Worm (Caenorhabditis elegans) whole organism, L4 larva: ENCODE data around the gene B0513.4.

Experiments used
- D1046.2 ChIP-seq: fragments of 200-800 bp; sonication (Bioruptor generic); IDR thresholded peaks from 2 replicates; pipeline ENCODE4 v1.3.6; 2022; ENCODE audit warnings: missing genetic modification characterization, missing compliant biosample characterization
- F44E2.7 ChIP-seq: fragments of 200-800 bp; sonication (Bioruptor generic); IDR thresholded peaks from 2 replicates; pipeline ENCODE4 v2.1.2; 2022; ENCODE audit warnings: missing genetic modification characterization, missing compliant biosample characterization
- F49E8.2 ChIP-seq: sonication (generic microtip); optimal IDR thresholded peaks from 2 replicates; lab custom pipeline; 2016; ENCODE audit warnings: missing compliant biosample characterization, mild to moderate bottlenecking, missing genetic modification characterization, borderline replicate concordance
- T26A8.4 ChIP-seq: fragments of 200-800 bp; sonication (Bioruptor generic); IDR thresholded peaks from 2 replicates; pipeline ENCODE4 v1.3.6; 2022; ENCODE audit warnings: missing genetic modification characterization, missing compliant biosample characterization
- Y105C5A.15 ChIP-seq: fragments of 200-800 bp; sonication (Bioruptor generic); IDR thresholded peaks from 2 replicates; pipeline ENCODE4 v1.3.6; 2022; ENCODE audit warnings: missing genetic modification characterization, missing compliant biosample characterization
- Y48G9A.11 ChIP-seq: fragments of 200-800 bp; sonication (Bioruptor generic); IDR thresholded peaks from 2 replicates; pipeline ENCODE4 v1.3.6; 2022; ENCODE audit warnings: missing genetic modification reagents, missing genetic modification characterization, missing compliant biosample characterization
- Y75B8A.6 ChIP-seq: fragments of 200-800 bp; sonication (Bioruptor generic); IDR thresholded peaks from 2 replicates; pipeline ENCODE4 v1.3.6; 2022; ENCODE audit warnings: missing genetic modification reagents, missing genetic modification characterization, missing compliant biosample characterization
- ZK337.2 ChIP-seq: fragments of 200-800 bp; sonication (Bioruptor generic); IDR thresholded peaks from 2 replicates; pipeline ENCODE4 v1.3.6; 2022; ENCODE audit warnings: missing genetic modification reagents, missing genetic modification characterization, missing compliant biosample characterization
- ZK546.5 ChIP-seq, 2 experiments: sonication (generic microtip); optimal IDR thresholded peaks; 2 replicates each; lab custom pipeline; 2017; ENCODE audit warnings: missing biosample characterization in 2 of 2, missing genetic modification characterization in 2 of 2
- aly-2 ChIP-seq: sonication (generic microtip); optimal IDR thresholded peaks from 2 replicates; lab custom pipeline; 2018; ENCODE audit warnings: missing biosample characterization, missing genetic modification characterization
- ces-1 ChIP-seq: fragments of 150-350 bp; sonication (generic microtip); optimal IDR thresholded peaks from 4 replicates; lab custom pipeline; 2014; ENCODE audit warnings: missing biosample characterization, missing genetic modification reagents, missing genetic modification characterization
- daf-12 ChIP-seq: fragments of 150-350 bp; optimal IDR thresholded peaks from 2 replicates; lab custom pipeline; 2014; ENCODE audit warnings: missing biosample characterization, missing genetic modification reagents, missing genetic modification characterization
- daf-8 ChIP-seq: fragments of 200-800 bp; sonication (Bioruptor generic); IDR thresholded peaks from 2 replicates; pipeline ENCODE4 v1.3.6; 2022; ENCODE audit warnings: missing genetic modification characterization, missing compliant biosample characterization
- dmd-8 ChIP-seq: fragments of 200-800 bp; sonication (Bioruptor generic); IDR thresholded peaks from 2 replicates; pipeline ENCODE4 v1.3.6; 2022; ENCODE audit warnings: missing genetic modification characterization, missing compliant biosample characterization
- dmd-9 ChIP-seq: fragments of 200-800 bp; sonication (Bioruptor generic); IDR thresholded peaks from 2 replicates; pipeline ENCODE4 v1.3.6; 2022; ENCODE audit warnings: missing genetic modification reagents, missing genetic modification characterization, missing compliant biosample characterization
- duxl-1 ChIP-seq: sonication (generic microtip); optimal IDR thresholded peaks from 2 replicates; lab custom pipeline; 2016; ENCODE audit warnings: mild to moderate bottlenecking, missing genetic modification characterization, moderate library complexity, missing compliant biosample characterization; ENCODE audit not compliant: poor library complexity
- fkh-10 ChIP-seq: fragments of 150-350 bp; optimal IDR thresholded peaks from 2 replicates; lab custom pipeline; 2014; ENCODE audit warnings: missing biosample characterization, missing genetic modification reagents, missing genetic modification characterization
- madf-5 ChIP-seq, 2 experiments: fragments of 200-800 bp; sonication (Bioruptor generic); IDR thresholded peaks; 2 replicates each; pipeline ENCODE4 v1.3.6; 2022; ENCODE audit warnings: missing compliant biosample characterization in 2 of 2, missing genetic modification characterization in 2 of 2
- mdt-29 ChIP-seq: fragments of 200-800 bp; sonication (Bioruptor generic); IDR thresholded peaks from 2 replicates; pipeline ENCODE4 v1.3.6; 2022; ENCODE audit warnings: missing genetic modification reagents, missing genetic modification characterization, missing compliant biosample characterization
- nhr-111 ChIP-seq: fragments of 200-800 bp; sonication (Bioruptor generic); optimal IDR thresholded peaks from 2 replicates; lab custom pipeline; 2018; ENCODE audit warnings: mild to moderate bottlenecking, missing genetic modification characterization, missing compliant biosample characterization
- nhr-25 ChIP-seq: sonication (generic microtip); optimal IDR thresholded peaks from 2 replicates; lab custom pipeline; 2017; ENCODE audit warnings: missing genetic modification characterization, mild to moderate bottlenecking, missing compliant biosample characterization, antibody characterized with exemption, moderate library complexity, borderline replicate concordance; ENCODE audit not compliant: insufficient read depth
- nhr-41 ChIP-seq: fragments of 200-800 bp; sonication (Bioruptor generic); IDR thresholded peaks from 2 replicates; pipeline ENCODE4 v1.3.6; 2022; ENCODE audit warnings: missing genetic modification reagents, missing genetic modification characterization, missing compliant biosample characterization
- nhr-6 ChIP-seq: fragments of 150-350 bp; optimal IDR thresholded peaks from 2 replicates; lab custom pipeline; 2014; ENCODE audit warnings: missing biosample characterization, missing genetic modification characterization
- nhr-76 ChIP-seq: fragments of 150-350 bp; optimal IDR thresholded peaks from 2 replicates; lab custom pipeline; 2014; ENCODE audit warnings: missing biosample characterization, missing genetic modification characterization
- pha-4 ChIP-seq, 2 experiments: fragments of 150-350 bp in 1 of 2; fragments of 200-800 bp in 1 of 2; sonication (Bioruptor generic) in 1 of 2; IDR thresholded peaks in 1 of 2; optimal IDR thresholded peaks in 1 of 2; 2 replicates each; pipeline versions ENCODE4 v1.3.6 to Lab custom; 2014 to 2022; ENCODE audit warnings: missing genetic modification characterization in 2 of 2, missing genetic modification reagents in 2 of 2, missing biosample characterization in 1 of 2, missing compliant biosample characterization in 1 of 2
- php-3 ChIP-seq: fragments of 200-800 bp; sonication (Bioruptor generic); IDR thresholded peaks from 2 replicates; pipeline ENCODE4 v1.3.6; 2022; ENCODE audit warnings: missing genetic modification reagents, missing genetic modification characterization, missing compliant biosample characterization
- snpc-1.2 ChIP-seq: fragments of 200-800 bp; sonication (Bioruptor generic); IDR thresholded peaks from 2 replicates; pipeline ENCODE4 v1.3.6; 2022; ENCODE audit warnings: missing genetic modification reagents, missing genetic modification characterization, missing compliant biosample characterization
- tag-97 ChIP-seq: fragments of 200-800 bp; sonication (Bioruptor generic); IDR thresholded peaks from 2 replicates; pipeline ENCODE4 v1.3.6; 2022; ENCODE audit warnings: missing genetic modification characterization, missing compliant biosample characterization
- tra-1 ChIP-seq: fragments of 200-800 bp; sonication (Bioruptor generic); IDR thresholded peaks from 2 replicates; pipeline ENCODE4 v1.3.6; 2022; ENCODE audit warnings: missing genetic modification reagents, missing genetic modification characterization, missing compliant biosample characterization
- unc-62 ChIP-seq, 3 experiments: fragments of 150-350 bp in 1 of 3; sonication (generic microtip); optimal IDR thresholded peaks in 2 of 3; peaks in 1 of 3; 1 replicate in 1 of 3; 2 replicates in 2 of 3; lab custom pipeline; 2014 to 2017; ENCODE audit warnings: missing biosample characterization in 3 of 3, missing genetic modification characterization in 3 of 3, missing genetic modification reagents in 3 of 3, missing genotype in 1 of 3
- vab-7 ChIP-seq: fragments of 200-800 bp; sonication (Bioruptor generic); IDR thresholded peaks from 2 replicates; pipeline ENCODE4 v1.3.6; 2022; ENCODE audit warnings: missing genetic modification reagents, missing genetic modification characterization, missing compliant biosample characterization
- zag-1 ChIP-seq: fragments of 150-350 bp; optimal IDR thresholded peaks from 2 replicates; lab custom pipeline; 2014; ENCODE audit warnings: missing biosample characterization, missing genetic modification characterization
- zfp-3 ChIP-seq: fragments of 200-800 bp; sonication (Bioruptor generic); conservative IDR thresholded peaks from 2 replicates; pipeline ENCODE4 v1.3.6; 2022; ENCODE audit warnings: missing genetic modification reagents, missing genetic modification characterization, missing compliant biosample characterization
- zip-2 ChIP-seq: fragments of 150-350 bp; optimal IDR thresholded peaks from 2 replicates; lab custom pipeline; 2014; ENCODE audit warnings: missing biosample characterization, missing genetic modification characterization

Gene B0513.4

DNA sequence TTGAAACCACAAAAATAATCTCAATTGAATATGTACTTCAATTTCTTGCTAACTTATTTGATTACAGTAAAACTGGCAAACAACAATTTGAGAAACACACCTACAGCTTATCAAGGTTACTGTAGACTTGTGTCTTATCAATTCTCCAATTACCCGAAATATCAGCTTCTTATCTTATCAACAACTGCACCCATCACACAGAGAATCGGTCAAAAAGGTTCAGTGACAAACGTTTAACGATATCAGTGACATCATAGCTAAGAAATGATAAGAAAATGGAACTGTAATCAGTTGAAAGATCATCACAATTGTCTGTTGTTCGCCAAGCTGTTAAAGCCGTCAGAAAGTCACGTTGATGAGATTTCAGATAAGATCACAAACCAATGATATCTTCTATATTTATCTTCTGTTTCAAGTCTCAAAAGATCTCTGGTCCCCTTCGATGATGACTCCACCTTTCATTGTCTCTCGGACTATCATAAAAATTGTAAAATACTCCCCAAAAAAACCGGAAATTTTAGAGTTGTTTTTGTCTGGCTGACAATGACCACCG, 39.3 kb downstream of the B0513.4 start (continued):
- TF ChIP-seq duxl-1 (tag; lab: Kevin White, UChicago), result no peak
- TF ChIP-seq nhr-41 (GFP tag; lab: Robert Waterston, UW), result peak; percentile 95; the same call in 1 of the 2 replicates
- no peak for TF ChIP-seq ZK546.5 (tag; optimal IDR thresholded peaks at IDR 0.05; lab: Kevin White, UChicago)
- peak; percentile 93 for TF ChIP-seq nhr-6 (tag; lab: Kevin White, UChicago)
- no peak for TF ChIP-seq ces-1 (GFP tag; lab: Kevin White, UChicago)
- peak; percentile 36 for TF ChIP-seq unc-62 (GFP tag; optimal IDR thresholded peaks at IDR 0.05 in 1 of 2; lab: Kevin White, UChicago)
- no peak for TF ChIP-seq unc-62 (tag; optimal IDR thresholded peaks at IDR 0.05; lab: Kevin White, UChicago)
- peak; percentile 9 for TF ChIP-seq nhr-76
- no peak for TF ChIP-seq zag-1 (tag; lab: Kevin White, UChicago)
- TF ChIP-seq fkh-10 (GFP tag; lab: Kevin White, UChicago), result no peak
- peak; percentile 68; the same call in 1 of the 2 replicates for TF ChIP-seq pha-4 (GFP tag; IDR thresholded peaks at IDR 0.05; lab: Robert Waterston, UW)
- TF ChIP-seq pha-4 (tag; optimal IDR thresholded peaks at IDR 0.05; lab: Kevin White, UChicago), result no peak
- no peak for TF ChIP-seq T26A8.4
- TF ChIP-seq F44E2.7 (GFP tag; lab: Robert Waterston, UW), result no peak
- no peak for TF ChIP-seq dmd-8 (GFP tag; lab: Robert Waterston, UW)
- peak; percentile 29 for TF ChIP-seq zip-2
- peak; percentile 31 for TF ChIP-seq nhr-25 (tag; lab: Kevin White, UChicago)
- TF ChIP-seq mdt-29, result 0 out of 2 replicates have a peak, but pooled peaks have one; percentile 34
- no peak for TF ChIP-seq F49E8.2 (tag; lab: Kevin White, UChicago)
- TF ChIP-seq nhr-111 (GFP tag; lab: Kevin White, UChicago), result no peak
- no peak for TF ChIP-seq aly-2 (tag; lab: Kevin White, UChicago)
- TF ChIP-seq php-3 (GFP tag; lab: Robert Waterston, UW), result peak; percentile 96
- no peak for TF ChIP-seq daf-12
- TF ChIP-seq tra-1 (GFP tag; lab: Robert Waterston, UW), result peak; percentile 99
- TF ChIP-seq, all 104 proteins: peak for 40

- TF ChIP-seq snpc-1.2 (GFP tag; lab: Robert Waterston, UW), result peak; percentile 63
Observed at ce11 chrIV:13920974-13921373, 41.0 kb downstream of the B0513.4 start.

ce11 chrIV:13922289-13922688, 42.3 kb downstream of the B0513.4 start:
- TF ChIP-seq ZK337.2, result peak; percentile 63; the same call in 1 of the 2 replicates
- TF ChIP-seq daf-8, result 0 out of 2 replicates have a peak, but pooled peaks have one; percentile 32
- TF ChIP-seq snpc-1.2 (GFP tag; lab: Robert Waterston, UW), result peak; percentile 92
- TF ChIP-seq mdt-29, result peak; percentile 74; the same call in 1 of the 2 replicates
- TF ChIP-seq Y48G9A.11 (GFP tag; lab: Robert Waterston, UW), result peak; percentile 40; the same call in 1 of the 2 replicates
- peak in 1 of 2 experiments; percentile 82; a peak in 1 of 4 replicates for TF ChIP-seq madf-5 (GFP tag; IDR thresholded peaks at IDR 0.05; lab: Robert Waterston, UW)
- peak; percentile 94 for TF ChIP-seq tag-97 (GFP tag; lab: Robert Waterston, UW)
- peak; percentile 77; the same call in 1 of the 2 replicates for TF ChIP-seq dmd-9
- TF ChIP-seq Y75B8A.6 (GFP tag; lab: Robert Waterston, UW), result 0 out of 2 replicates have a peak, but pooled peaks have one; percentile 38
- TF ChIP-seq zfp-3, result peak; percentile 55
- peak; percentile 75; the same call in 1 of the 2 replicates for TF ChIP-seq Y105C5A.15 (GFP tag; lab: Robert Waterston, UW)
- TF ChIP-seq vab-7 (GFP tag; lab: Robert Waterston, UW), result peak; percentile 73
- peak; percentile 70; the same call in 1 of the 2 replicates for TF ChIP-seq D1046.2 (GFP tag; lab: Robert Waterston, UW)
